Fruit fly (Drosophila melanogaster) whole organism, wandering third instar larva: ENCODE data around the gene CG9674.

Source experiments
- Abd-B ChIP-seq: fragments of >200 bp; optimal IDR thresholded peaks from 2 replicates; lab custom pipeline; 2017; ENCODE audit warnings: missing biosample characterization, missing genetic modification characterization
- CG32264 ChIP-seq: fragments of 200-800 bp; sonication (Bioruptor generic); optimal IDR thresholded peaks from 2 replicates; lab custom pipeline; 2016; ENCODE audit warnings: missing biosample characterization, missing genetic modification characterization
- CG9705 ChIP-seq: fragments of 200-800 bp; sonication (Bioruptor generic); optimal IDR thresholded peaks from 2 replicates; lab custom pipeline; 2018; ENCODE audit warnings: missing biosample characterization, mild to moderate bottlenecking, missing genetic modification characterization
- Dfd ChIP-seq: fragments of >200 bp; optimal IDR thresholded peaks from 2 replicates; lab custom pipeline; 2017; ENCODE audit warnings: missing biosample characterization, missing genetic modification characterization
- GATAd ChIP-seq: sonication (Bioruptor generic); optimal IDR thresholded peaks from 2 replicates; lab custom pipeline; 2016; ENCODE audit warnings: missing biosample characterization, missing genetic modification characterization
- Hnf4 ChIP-seq: fragments of 200-800 bp; sonication (Bioruptor generic); optimal IDR thresholded peaks from 2 replicates; lab custom pipeline; 2016; ENCODE audit warnings: missing biosample characterization, mild to moderate bottlenecking, missing genetic modification characterization
- Hr78 ChIP-seq: fragments of >200 bp; optimal IDR thresholded peaks from 2 replicates; lab custom pipeline; 2017; ENCODE audit warnings: missing biosample characterization, missing genetic modification characterization
- Jra ChIP-seq: sonication (Bioruptor generic); optimal IDR thresholded peaks from 2 replicates; lab custom pipeline; 2016; ENCODE audit warnings: missing biosample characterization, missing genetic modification characterization
- Mio ChIP-seq: sonication (Bioruptor generic); optimal IDR thresholded peaks from 2 replicates; lab custom pipeline; 2016; ENCODE audit warnings: missing biosample characterization, missing genetic modification characterization
- Myc ChIP-seq: fragments of >200 bp; optimal IDR thresholded peaks from 2 replicates; lab custom pipeline; 2017
- N ChIP-seq: fragments of >200 bp; optimal IDR thresholded peaks from 2 replicates; lab custom pipeline; 2018; ENCODE audit warnings: missing biosample characterization, missing external identifiers, missing genetic modification characterization
- OdsH ChIP-seq: fragments of 200-800 bp; sonication (Bioruptor generic); optimal IDR thresholded peaks from 2 replicates; lab custom pipeline; 2016; ENCODE audit warnings: missing biosample characterization, mild to moderate bottlenecking, missing genetic modification characterization
- Rel ChIP-seq, 2 experiments: fragments of 200-800 bp; sonication (Bioruptor generic) in 1 of 2; optimal IDR thresholded peaks; 2 replicates in 1 of 2; 3 replicates in 1 of 2; lab custom pipeline; 2016 to 2019; ENCODE audit warnings: mild to moderate bottlenecking in 2 of 2, missing biosample characterization in 2 of 2, missing genetic modification characterization in 2 of 2, moderate library complexity in 1 of 2
- Sp1 ChIP-seq: fragments of 200-800 bp; sonication (Bioruptor generic); optimal IDR thresholded peaks from 3 replicates; lab custom pipeline; 2019; ENCODE audit warnings: missing biosample characterization, mild to moderate bottlenecking, missing genetic modification characterization, moderate library complexity
- Vsx2 ChIP-seq: fragments of 200-300, 225-300 bp; sonication (Bioruptor generic); optimal IDR thresholded peaks from 2 replicates; lab custom pipeline; 2018; ENCODE audit warnings: missing biosample characterization, missing genetic modification characterization; ENCODE audit not compliant: partially characterized antibody
- br ChIP-seq: fragments of 200-800 bp; sonication (Bioruptor generic); optimal IDR thresholded peaks from 2 replicates; lab custom pipeline; 2016; ENCODE audit warnings: missing biosample characterization, missing genetic modification characterization
- dl ChIP-seq, 2 experiments: fragments of 175-275, 200-275 bp in 1 of 2; fragments of 200-275 bp in 1 of 2; sonication (Bioruptor generic); optimal IDR thresholded peaks; lab custom pipeline; 2018; ENCODE audit warnings: mild to moderate bottlenecking in 2 of 2, missing biosample characterization in 2 of 2, missing genetic modification characterization in 2 of 2, moderate library complexity in 2 of 2; ENCODE audit not compliant: partially characterized antibody in 2 of 2, insufficient read depth in 1 of 2
- dmrt93B ChIP-seq: fragments of 200-800 bp; sonication (Bioruptor generic); optimal IDR thresholded peaks from 2 replicates; lab custom pipeline; 2018; ENCODE audit warnings: missing biosample characterization, mild to moderate bottlenecking, missing genetic modification characterization
- dsf ChIP-seq: sonication (Bioruptor generic); optimal IDR thresholded peaks from 2 replicates; lab custom pipeline; 2016; ENCODE audit warnings: missing biosample characterization, missing genetic modification characterization, borderline replicate concordance
- ey ChIP-seq: fragments of 200-800 bp; sonication (Bioruptor generic); optimal IDR thresholded peaks from 2 replicates; lab custom pipeline; 2016; ENCODE audit warnings: missing biosample characterization, missing genetic modification characterization
- foxo ChIP-seq, 2 experiments: fragments of 200-800 bp; sonication (Bioruptor generic); optimal IDR thresholded peaks; 2 replicates in 1 of 2; 3 replicates in 1 of 2; lab custom pipeline; 2016 to 2017; ENCODE audit warnings: missing biosample characterization in 2 of 2, missing genetic modification characterization in 2 of 2
- fru ChIP-seq: fragments of 200-800 bp; sonication (Bioruptor generic); optimal IDR thresholded peaks from 3 replicates; lab custom pipeline; 2016; ENCODE audit warnings: missing biosample characterization, mild to moderate bottlenecking, missing genetic modification characterization
- h ChIP-seq: fragments of 200-800 bp; sonication (Bioruptor generic); optimal IDR thresholded peaks from 3 replicates; lab custom pipeline; 2016; ENCODE audit warnings: missing biosample characterization, mild to moderate bottlenecking, missing genetic modification characterization
- lola ChIP-seq: fragments of >200 bp; optimal IDR thresholded peaks from 2 replicates; lab custom pipeline; 2017; ENCODE audit warnings: missing biosample characterization, missing genetic modification characterization
- pan ChIP-seq: fragments of >200 bp; optimal IDR thresholded peaks from 2 replicates; lab custom pipeline; 2017
- psq ChIP-seq: fragments of 200-800 bp; sonication (Bioruptor generic); optimal IDR thresholded peaks from 3 replicates; lab custom pipeline; 2017; ENCODE audit warnings: missing biosample characterization, mild to moderate bottlenecking, missing genetic modification characterization, moderate library complexity
- sage ChIP-seq: fragments of 200-800 bp; sonication (Bioruptor generic); optimal IDR thresholded peaks from 2 replicates; lab custom pipeline; 2016; ENCODE audit warnings: missing biosample characterization, mild to moderate bottlenecking, missing genetic modification characterization
- sv ChIP-seq: fragments of 200-800 bp; sonication (Bioruptor generic); optimal IDR thresholded peaks from 3 replicates; lab custom pipeline; 2016; ENCODE audit warnings: missing biosample characterization, missing genetic modification characterization
- woc ChIP-seq: sonication (Bioruptor generic); optimal IDR thresholded peaks from 2 replicates; lab custom pipeline; 2016; ENCODE audit warnings: missing biosample characterization, mild to moderate bottlenecking, missing genetic modification characterization

The CG9674 gene

dm6 chr3L:16807558-16807957 lies at the start of gene CG9674:
Gene CG9674 (minus strand): TSS chr3L:16807731.
- TF ChIP-seq fru (no peak), Myc (no peak), foxo (GFP tag; optimal IDR thresholded peaks at IDR 0.05; lab: Kevin White, UChicago) (no peak), dmrt93B (GFP tag; lab: Kevin White, UChicago) (no peak), CG32264 (GFP tag; lab: Kevin White, UChicago) (no peak), Jra (GFP tag; lab: Kevin White, UChicago) (no peak), sv (no peak), dsf (no peak), GATAd (GFP tag; lab: Kevin White, UChicago) (no peak), Vsx2 (GFP tag; lab: Kevin White, UChicago) (no peak), Hnf4 (GFP tag; lab: Kevin White, UChicago) (no peak)

dm6 chr3L:16855287-16855686 lies 47.8 kb upstream of the CG9674 start:
- TF ChIP-seq N (GFP tag; lab: Kevin White, UChicago) = no peak
- TF ChIP-seq GATAd (GFP tag; lab: Kevin White, UChicago) = no peak
- no peak for TF ChIP-seq Vsx2 (GFP tag; lab: Kevin White, UChicago)
- no peak for TF ChIP-seq OdsH
- TF ChIP-seq, all 38 proteins: peak for 0

dm6 chr3L:16854387-16855033 lies 47.0 kb upstream of the CG9674 start:
- TF ChIP-seq psq (GFP tag; lab: Kevin White, UChicago) = no peak
- no peak for TF ChIP-seq h (GFP tag; lab: Kevin White, UChicago)
- no peak for TF ChIP-seq Hnf4 (GFP tag; lab: Kevin White, UChicago)
- TF ChIP-seq br (GFP tag; lab: Kevin White, UChicago) = no peak
- no peak for TF ChIP-seq Hr78 (GFP tag; lab: Kevin White, UChicago)
- no peak for TF ChIP-seq sage (GFP tag; lab: Kevin White, UChicago)
- TF ChIP-seq lola (GFP tag; lab: Kevin White, UChicago) = no peak

DNA sequence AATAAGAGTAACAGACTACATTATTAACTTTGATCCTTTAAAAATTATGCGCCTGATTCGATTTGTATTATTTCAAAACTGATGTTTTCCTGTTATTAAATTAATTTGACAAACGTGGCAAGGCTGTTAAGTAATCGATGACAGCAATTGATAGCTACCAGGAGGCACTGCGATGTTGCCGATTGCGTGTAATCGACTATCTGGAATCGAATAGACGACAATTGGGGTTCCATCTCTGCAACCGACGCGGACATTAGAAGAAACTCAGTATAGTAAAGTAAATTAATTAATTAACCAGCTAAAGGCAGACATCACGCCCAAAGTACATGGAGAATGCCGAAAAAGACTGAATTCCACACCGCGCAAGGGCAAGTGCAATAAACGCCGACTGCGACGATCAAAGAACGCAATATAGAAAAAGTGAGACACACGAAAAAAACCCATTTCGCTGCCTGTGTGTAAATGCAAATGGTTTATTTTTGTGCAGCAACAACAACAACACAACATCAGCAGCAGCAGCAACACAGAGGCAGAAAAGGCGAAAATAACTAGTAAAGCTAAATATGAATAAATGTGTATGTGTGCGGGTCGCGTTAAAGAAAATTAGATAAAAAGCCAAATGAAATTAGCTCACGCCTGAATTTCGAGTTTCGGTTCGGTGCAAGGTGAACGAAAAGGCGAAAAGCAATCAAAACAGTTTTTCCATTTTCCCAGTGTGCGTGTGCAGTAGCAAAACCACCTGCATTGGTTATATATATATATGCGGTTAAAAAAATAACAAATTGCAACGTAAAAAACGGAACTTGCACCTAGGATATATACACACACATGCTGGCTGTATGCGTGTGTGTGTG lies 46.2 kb upstream of the CG9674 start, which contains the start of gene sina:
sina (plus strand) TSS at position 219 of the 854 bp plus-strand sequence.
- TF ChIP-seq CG32264 (GFP tag; lab: Kevin White, UChicago) (no peak), lola (GFP tag; lab: Kevin White, UChicago) (no peak), sv (no peak), N (GFP tag; lab: Kevin White, UChicago) (no peak), h (GFP tag; lab: Kevin White, UChicago) (no peak), woc (no peak), Rel (GFP tag; optimal IDR thresholded peaks at IDR 0.05; lab: Kevin White, UChicago) (no peak), Rel (tag; optimal IDR thresholded peaks at IDR 0.05; lab: Kevin White, UChicago) (peak; percentile 78), Sp1 (GFP tag; lab: Kevin White, UChicago) (peak; percentile 13), br (GFP tag; lab: Kevin White, UChicago) (no peak)

DNA sequence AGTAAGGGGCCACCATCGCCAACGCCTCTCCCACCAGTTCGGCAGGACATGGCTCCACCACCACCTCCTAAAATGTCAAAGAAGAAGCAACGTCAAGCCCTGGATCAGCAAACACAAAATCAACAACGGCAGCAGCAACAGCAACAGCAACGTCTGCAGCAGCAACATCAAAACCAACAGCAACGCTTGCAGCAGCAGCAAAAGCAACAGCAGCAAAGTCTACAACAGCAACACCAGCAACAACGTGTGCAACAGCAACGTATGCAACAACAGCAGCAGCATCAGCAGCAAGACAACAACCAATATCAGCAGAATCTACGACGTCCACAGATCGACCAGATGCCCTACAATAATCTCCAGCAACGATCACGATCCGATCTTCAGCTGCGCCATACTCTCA lies 44.0 kb upstream of the CG9674 start:
- TF ChIP-seq CG9705 (GFP tag; lab: Kevin White, UChicago) = no peak
- no peak for TF ChIP-seq pan (lab: Kevin White, UChicago)
- peak; percentile 90 for TF ChIP-seq Dfd (GFP tag; lab: Kevin White, UChicago)

- TF ChIP-seq Abd-B (no peak), dl (GFP tag; optimal IDR thresholded peaks at IDR 0.05; lab: Kevin White, UChicago; ENCODE audit: insufficient read depth in 1 of 2, partially characterized antibody in 2 of 2) (no peak), Rel (GFP tag; optimal IDR thresholded peaks at IDR 0.05; lab: Kevin White, UChicago) (no peak), Rel (tag; optimal IDR thresholded peaks at IDR 0.05; lab: Kevin White, UChicago) (no peak), Jra (GFP tag; lab: Kevin White, UChicago) (no peak), ey (GFP tag; lab: Kevin White, UChicago) (no peak), Mio (GFP tag; lab: Kevin White, UChicago) (no peak), psq (GFP tag; lab: Kevin White, UChicago) (no peak), Sp1 (GFP tag; lab: Kevin White, UChicago) (no peak)
These were observed 38.2 kb upstream of the CG9674 start, which contains the start of gene CG32161 for dm6 chr3L:16845607-16846277. Gene CG32161 (plus strand): TSS chr3L:16846227.
